Worm (Caenorhabditis elegans) whole organism, late embryonic: ENCODE results near the gene dhs-12.

Experiments
- C08G9.2 ChIP-seq: sonication (generic microtip); optimal IDR thresholded peaks from 2 replicates; lab custom pipeline; 2016; ENCODE audit warnings: mild to moderate bottlenecking, missing genetic modification characterization, moderate library complexity, missing compliant biosample characterization
- F13H6.1 ChIP-seq: sonication (generic microtip); optimal IDR thresholded peaks from 2 replicates; lab custom pipeline; 2016; ENCODE audit warnings: missing genetic modification characterization, missing compliant biosample characterization
- K02D7.2 ChIP-seq: sonication (generic microtip); optimal IDR thresholded peaks from 2 replicates; lab custom pipeline; 2017; ENCODE audit warnings: mild to moderate bottlenecking, missing genetic modification characterization, missing compliant biosample characterization
- K09A11.1 ChIP-seq: sonication (generic microtip); optimal IDR thresholded peaks from 2 replicates; lab custom pipeline; 2017; ENCODE audit warnings: antibody characterized with exemption, mild to moderate bottlenecking, missing genetic modification characterization, missing compliant biosample characterization; ENCODE audit not compliant: insufficient read depth
- T23F11.4 ChIP-seq: fragments of 200-800 bp; sonication (Bioruptor generic); optimal IDR thresholded peaks from 2 replicates; lab custom pipeline; 2018; ENCODE audit warnings: mild to moderate bottlenecking, missing genetic modification characterization, missing compliant biosample characterization
- ahr-1 ChIP-seq: sonication (generic microtip); optimal IDR thresholded peaks from 2 replicates; lab custom pipeline; 2016; ENCODE audit warnings: missing genetic modification characterization, missing compliant biosample characterization
- ceh-30 ChIP-seq: fragments of 150-350 bp; optimal IDR thresholded peaks from 2 replicates; lab custom pipeline; 2014; ENCODE audit warnings: missing biosample characterization, missing genetic modification characterization
- ceh-34 ChIP-seq: sonication (generic microtip); optimal IDR thresholded peaks from 2 replicates; lab custom pipeline; 2016; ENCODE audit warnings: mild to moderate bottlenecking, missing genetic modification characterization, missing compliant biosample characterization
- ceh-48 ChIP-seq: sonication (generic microtip); optimal IDR thresholded peaks from 2 replicates; lab custom pipeline; 2016; ENCODE audit warnings: missing genetic modification characterization, inconsistent platforms, missing compliant biosample characterization
- ceh-9 ChIP-seq: sonication (generic microtip); optimal IDR thresholded peaks from 2 replicates; lab custom pipeline; 2016; ENCODE audit warnings: mild to moderate bottlenecking, missing genetic modification characterization, inconsistent platforms, missing compliant biosample characterization
- che-1 ChIP-seq: sonication (generic microtip); optimal IDR thresholded peaks from 2 replicates; lab custom pipeline; 2016; ENCODE audit warnings: mild to moderate bottlenecking, missing genetic modification characterization, missing compliant biosample characterization
- dmd-4 ChIP-seq: sonication (generic microtip); optimal IDR thresholded peaks from 2 replicates; lab custom pipeline; 2016; ENCODE audit warnings: borderline replicate concordance, missing genetic modification characterization, missing compliant biosample characterization
- dve-1 ChIP-seq: sonication (generic microtip); optimal IDR thresholded peaks from 2 replicates; lab custom pipeline; 2017; ENCODE audit warnings: antibody characterized with exemption, mild to moderate bottlenecking, missing genetic modification characterization, missing compliant biosample characterization
- elt-4 ChIP-seq: sonication (generic microtip); optimal IDR thresholded peaks from 2 replicates; lab custom pipeline; 2016; ENCODE audit warnings: missing genetic modification characterization, missing compliant biosample characterization
- eyg-1 ChIP-seq: sonication (generic microtip); optimal IDR thresholded peaks from 2 replicates; lab custom pipeline; 2016; ENCODE audit warnings: missing genotype, missing genetic modification characterization, missing compliant biosample characterization
- fax-1 ChIP-seq: sonication (generic microtip); optimal IDR thresholded peaks from 2 replicates; lab custom pipeline; 2016; ENCODE audit warnings: missing genotype, missing genetic modification characterization, missing compliant biosample characterization
- fkh-10 ChIP-seq: fragments of 150-350 bp; optimal IDR thresholded peaks from 2 replicates; lab custom pipeline; 2014; ENCODE audit warnings: missing biosample characterization, missing genetic modification reagents, missing genetic modification characterization
- fkh-6 ChIP-seq: sonication (generic microtip); optimal IDR thresholded peaks from 2 replicates; lab custom pipeline; 2016; ENCODE audit warnings: missing genetic modification characterization, missing compliant biosample characterization
- gmeb-2 ChIP-seq: sonication (generic microtip); optimal IDR thresholded peaks from 2 replicates; lab custom pipeline; 2016; ENCODE audit warnings: missing genetic modification characterization, inconsistent platforms, missing compliant biosample characterization
- hlh-13 ChIP-seq: fragments of 200-800 bp; sonication (Bioruptor generic); optimal IDR thresholded peaks from 2 replicates; lab custom pipeline; 2018; ENCODE audit warnings: mild to moderate bottlenecking, missing genetic modification characterization, missing compliant biosample characterization
- hlh-30 ChIP-seq: sonication (generic microtip); optimal IDR thresholded peaks from 2 replicates; lab custom pipeline; 2017; ENCODE audit warnings: antibody characterized with exemption, missing genetic modification characterization, missing compliant biosample characterization; ENCODE audit not compliant: insufficient read depth
- hlh-6 ChIP-seq: sonication (generic microtip); optimal IDR thresholded peaks from 2 replicates; lab custom pipeline; 2016; ENCODE audit warnings: missing genotype, missing genetic modification characterization, missing compliant biosample characterization
- hlh-8 ChIP-seq: sonication (generic microtip); optimal IDR thresholded peaks from 2 replicates; lab custom pipeline; 2016; ENCODE audit warnings: missing genotype, missing genetic modification characterization, missing compliant biosample characterization
- lim-6 ChIP-seq: sonication (generic microtip); optimal IDR thresholded peaks from 2 replicates; lab custom pipeline; 2016; ENCODE audit warnings: missing genetic modification characterization, missing compliant biosample characterization
- madf-2 ChIP-seq: sonication (generic microtip); optimal IDR thresholded peaks from 2 replicates; lab custom pipeline; 2017; ENCODE audit warnings: missing genetic modification characterization, missing compliant biosample characterization
- nfya-1 ChIP-seq: sonication (generic microtip); optimal IDR thresholded peaks from 2 replicates; lab custom pipeline; 2017; ENCODE audit warnings: missing genetic modification characterization, mild to moderate bottlenecking, missing compliant biosample characterization, antibody characterized with exemption, moderate library complexity
- nhr-11 ChIP-seq: fragments of 150-350 bp; optimal IDR thresholded peaks from 2 replicates; lab custom pipeline; 2014; ENCODE audit warnings: missing biosample characterization, missing genetic modification characterization
- pag-3 ChIP-seq: sonication (generic microtip); optimal IDR thresholded peaks from 2 replicates; lab custom pipeline; 2016; ENCODE audit warnings: missing compliant biosample characterization, missing genetic modification characterization, borderline replicate concordance
- pat-9 ChIP-seq: fragments of 200-800 bp; sonication (Bioruptor generic); optimal IDR thresholded peaks from 2 replicates; lab custom pipeline; 2018; ENCODE audit warnings: mild to moderate bottlenecking, missing genetic modification characterization, moderate library complexity, missing compliant biosample characterization
- pax-1 ChIP-seq: fragments of 150-350 bp; optimal IDR thresholded peaks from 2 replicates; lab custom pipeline; 2014; ENCODE audit warnings: missing biosample characterization, missing genetic modification characterization
- pha-4 ChIP-seq: fragments of 150-350 bp; optimal IDR thresholded peaks from 2 replicates; lab custom pipeline; 2018; ENCODE audit warnings: missing biosample characterization, missing genetic modification reagents, missing genetic modification characterization
- pros-1 ChIP-seq: fragments of 150-350 bp; optimal IDR thresholded peaks from 2 replicates; lab custom pipeline; 2014; ENCODE audit warnings: missing biosample characterization, missing genetic modification reagents, missing genetic modification characterization
- rnt-1 ChIP-seq: sonication (generic microtip); optimal IDR thresholded peaks from 2 replicates; lab custom pipeline; 2016; ENCODE audit warnings: missing genetic modification characterization, missing compliant biosample characterization
- sdc-2 ChIP-seq: sonication (generic microtip); optimal IDR thresholded peaks from 2 replicates; lab custom pipeline; 2016; ENCODE audit warnings: missing genotype, missing genetic modification characterization, missing compliant biosample characterization
- sox-2 ChIP-seq: fragments of 200-800 bp; sonication (Bioruptor generic); IDR thresholded peaks from 2 replicates; pipeline ENCODE4 v1.3.6; 2022; ENCODE audit warnings: missing genetic modification reagents, missing genetic modification characterization, missing compliant biosample characterization
- sox-4 ChIP-seq: sonication (generic microtip); optimal IDR thresholded peaks from 2 replicates; lab custom pipeline; 2017; ENCODE audit warnings: mild to moderate bottlenecking, missing genetic modification characterization, inconsistent platforms, missing compliant biosample characterization
- syd-9 ChIP-seq: sonication (generic microtip); optimal IDR thresholded peaks from 2 replicates; lab custom pipeline; 2016; ENCODE audit warnings: mild to moderate bottlenecking, missing genetic modification characterization, moderate library complexity, missing compliant biosample characterization
- ttx-3 ChIP-seq: sonication (generic microtip); optimal IDR thresholded peaks from 2 replicates; lab custom pipeline; 2016; ENCODE audit warnings: missing genetic modification reagents, missing genetic modification characterization, missing compliant biosample characterization
- unc-3 ChIP-seq, 2 experiments: fragments of 200-800 bp in 1 of 2; sonication (Bioruptor generic) in 1 of 2; sonication (generic microtip) in 1 of 2; conservative IDR thresholded peaks in 1 of 2; optimal IDR thresholded peaks in 1 of 2; 2 replicates each; pipeline versions ENCODE4 v1.3.6 to Lab custom; 2016 to 2022; ENCODE audit warnings: missing compliant biosample characterization in 2 of 2, missing genetic modification characterization in 2 of 2, missing genetic modification reagents in 1 of 2
- unc-86 ChIP-seq: sonication (generic microtip); optimal IDR thresholded peaks from 2 replicates; lab custom pipeline; 2016; ENCODE audit warnings: missing genetic modification characterization, missing compliant biosample characterization

The dhs-12 gene

DNA sequence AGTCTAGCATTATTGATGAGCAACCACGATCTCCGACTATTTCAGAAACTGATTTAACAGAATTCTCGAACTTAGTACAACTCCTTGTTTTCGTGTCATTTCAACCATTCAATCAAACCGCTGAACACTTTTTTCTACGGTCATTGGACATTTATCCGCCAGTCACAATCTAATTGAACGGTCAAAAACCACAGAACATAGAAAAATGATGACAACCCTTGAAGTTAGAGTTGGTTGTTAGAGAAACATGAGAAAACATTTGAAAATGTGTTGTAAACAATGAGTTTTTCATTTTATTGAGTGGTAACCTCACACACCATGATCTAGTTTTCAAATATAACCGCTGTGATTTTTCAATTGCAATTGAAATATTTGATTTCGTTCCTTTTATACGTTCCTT is 2.2 kb downstream of the dhs-12 start:
- TF ChIP-seq fkh-6 = no peak
- TF ChIP-seq unc-3 (GFP tag; conservative IDR thresholded peaks at IDR 0.05; lab: Robert Waterston, UW) = no peak
- TF ChIP-seq unc-3 (tag; optimal IDR thresholded peaks at IDR 0.05; lab: Kevin White, UChicago) = no peak
- TF ChIP-seq rnt-1 (tag; lab: Kevin White, UChicago) = no peak
- TF ChIP-seq ceh-9 (tag; lab: Kevin White, UChicago) = no peak
- no peak for TF ChIP-seq T23F11.4 (GFP tag; lab: Kevin White, UChicago)
- TF ChIP-seq K02D7.2 (tag; lab: Kevin White, UChicago) = no peak
- no peak for TF ChIP-seq syd-9 (tag; lab: Kevin White, UChicago)
- no peak for TF ChIP-seq sox-4 (tag; lab: Kevin White, UChicago)
- TF ChIP-seq pat-9 (tag; lab: Kevin White, UChicago) = no peak
- no peak for TF ChIP-seq ceh-48 (tag; lab: Kevin White, UChicago)
- no peak for TF ChIP-seq ttx-3 (tag; lab: Kevin White, UChicago)
- TF ChIP-seq unc-86 (tag; lab: Kevin White, UChicago) = no peak
- no peak for TF ChIP-seq dve-1 (tag; lab: Kevin White, UChicago)
- TF ChIP-seq sdc-2 (tag; lab: Kevin White, UChicago) = no peak
- TF ChIP-seq, all 69 proteins: peak for 0

DNA sequence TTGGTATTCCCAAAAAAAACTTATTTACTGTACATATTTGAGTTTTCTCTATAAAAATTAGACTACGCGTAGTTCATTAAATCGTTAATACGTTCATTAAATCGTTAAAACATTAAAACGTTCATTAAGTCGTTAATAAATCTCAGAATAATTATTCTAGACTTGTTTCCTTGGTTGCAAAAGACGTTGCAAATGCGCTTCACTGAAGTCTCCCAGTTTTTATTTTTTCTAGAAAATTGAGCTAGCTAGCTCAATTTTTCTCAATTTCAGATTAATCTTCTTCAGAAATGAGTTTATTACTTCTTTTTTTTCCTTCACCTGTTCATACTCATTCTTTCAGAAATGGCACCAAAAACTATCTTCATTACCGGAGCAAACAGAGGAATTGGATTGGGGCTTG is 2.7 kb downstream of the dhs-12 start:
- TF ChIP-seq nhr-11 (tag; lab: Kevin White, UChicago) = no peak
- no peak for TF ChIP-seq hlh-6
- no peak for TF ChIP-seq fkh-10 (GFP tag; lab: Kevin White, UChicago)
- no peak for TF ChIP-seq che-1 (tag; lab: Kevin White, UChicago)
- no peak for TF ChIP-seq nfya-1 (tag; lab: Kevin White, UChicago)
- no peak for TF ChIP-seq pha-4 (tag; lab: Kevin White, UChicago)
- TF ChIP-seq C08G9.2 = no peak
- no peak for TF ChIP-seq dmd-4
- no peak for TF ChIP-seq ceh-30
- TF ChIP-seq pros-1 (tag; lab: Kevin White, UChicago) = no peak
- TF ChIP-seq hlh-8 = no peak
- no peak for TF ChIP-seq ttx-3 (tag; lab: Kevin White, UChicago)
- no peak for TF ChIP-seq hlh-30 (tag; lab: Kevin White, UChicago)
- no peak for TF ChIP-seq sox-2
- no peak for TF ChIP-seq pag-3 (tag; lab: Kevin White, UChicago)
- TF ChIP-seq, all 69 proteins: peak for 0

DNA sequence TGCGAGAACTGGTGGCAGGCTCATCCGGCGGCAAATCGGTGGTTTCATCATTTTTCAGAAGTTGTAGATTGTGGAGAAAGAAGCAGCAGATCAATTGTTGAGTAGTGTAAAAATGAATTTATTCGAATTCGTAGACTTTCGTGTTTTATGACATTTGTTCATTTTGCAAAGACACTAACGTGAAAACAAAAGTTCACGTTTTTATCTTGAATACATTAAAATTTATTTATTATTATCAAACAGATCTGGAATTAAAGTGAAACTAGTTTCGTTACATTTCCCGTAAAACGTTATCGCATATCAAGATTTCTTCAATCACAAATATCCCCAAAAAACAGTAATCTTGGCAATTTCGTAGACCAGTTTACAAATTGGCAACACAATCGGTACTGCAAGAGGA is 4.6 kb downstream of the dhs-12 start, which contains the start of gene T14G10.8:
TSS of gene T14G10.8 (minus strand) at position 101 of the 400 bp plus-strand sequence.
- no peak for TF ChIP-seq lim-6 (tag; lab: Kevin White, UChicago)
- TF ChIP-seq dmd-4 = no peak
- no peak for TF ChIP-seq fax-1
- TF ChIP-seq fkh-10 (GFP tag; lab: Kevin White, UChicago) = no peak
- no peak for TF ChIP-seq K09A11.1 (tag; lab: Kevin White, UChicago)
- no peak for TF ChIP-seq ceh-34
- no peak for TF ChIP-seq ceh-48 (tag; lab: Kevin White, UChicago)
- no peak for TF ChIP-seq T23F11.4 (GFP tag; lab: Kevin White, UChicago)
- no peak for TF ChIP-seq hlh-8
- no peak for TF ChIP-seq pax-1 (tag; lab: Kevin White, UChicago)

DNA sequence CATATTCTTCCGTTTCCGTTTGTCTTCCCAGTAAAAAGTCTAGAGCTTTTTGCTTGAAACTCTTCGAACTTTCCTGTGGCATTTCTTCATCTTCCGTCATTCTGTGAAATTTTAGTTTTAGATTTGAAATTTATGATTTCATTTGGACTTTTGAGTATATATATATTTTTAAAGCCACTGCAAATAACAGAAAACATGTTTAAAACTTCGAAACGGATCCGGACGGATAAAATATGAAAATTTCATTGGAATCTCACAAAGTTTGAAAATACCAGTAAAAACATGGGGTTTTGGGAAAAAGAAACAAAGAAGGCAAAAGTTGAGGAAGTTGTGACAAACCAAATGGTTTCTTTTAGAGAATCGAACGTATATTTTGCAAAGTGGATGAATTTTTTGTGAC is 6.7 kb downstream of the dhs-12 start, which contains the start of gene pigs-1:
TSS of gene pigs-1 (minus strand) at position 101 of the 400 bp plus-strand sequence.
- TF ChIP-seq gmeb-2 (no peak), madf-2 (no peak), ahr-1 (no peak), hlh-13 (GFP tag; lab: Kevin White, UChicago) (no peak), dmd-4 (no peak), F13H6.1 (tag; lab: Kevin White, UChicago) (no peak), elt-4 (tag; lab: Kevin White, UChicago) (no peak), hlh-30 (tag; lab: Kevin White, UChicago) (no peak), eyg-1 (tag; lab: Kevin White, UChicago) (no peak), hlh-6 (no peak)
